Worm (Caenorhabditis elegans) whole organism, late embryonic: Measurements from ENCODE around the gene sqst-1.
A peak's percentile ranks its signal among the peaks of the same experiment; 100 is the strongest.

Experiments used
- C38D4.7 ChIP-seq: fragments of 200-800 bp; sonication (Bioruptor generic); optimal IDR thresholded peaks from 2 replicates; lab custom pipeline; 2018; ENCODE audit warnings: mild to moderate bottlenecking, missing genetic modification characterization, moderate library complexity, missing compliant biosample characterization
- F13H6.1 ChIP-seq: sonication (generic microtip); optimal IDR thresholded peaks from 2 replicates; lab custom pipeline; 2016; ENCODE audit warnings: missing genetic modification characterization, missing compliant biosample characterization
- K09A11.1 ChIP-seq: sonication (generic microtip); optimal IDR thresholded peaks from 2 replicates; lab custom pipeline; 2017; ENCODE audit warnings: antibody characterized with exemption, mild to moderate bottlenecking, missing genetic modification characterization, missing compliant biosample characterization; ENCODE audit not compliant: insufficient read depth
- T23F11.4 ChIP-seq: fragments of 200-800 bp; sonication (Bioruptor generic); optimal IDR thresholded peaks from 2 replicates; lab custom pipeline; 2018; ENCODE audit warnings: mild to moderate bottlenecking, missing genetic modification characterization, missing compliant biosample characterization
- Y22D7AL.16 ChIP-seq: sonication (generic microtip); optimal IDR thresholded peaks from 2 replicates; lab custom pipeline; 2016; ENCODE audit warnings: missing genetic modification characterization, missing compliant biosample characterization
- ahr-1 ChIP-seq: sonication (generic microtip); optimal IDR thresholded peaks from 2 replicates; lab custom pipeline; 2016; ENCODE audit warnings: missing genetic modification characterization, missing compliant biosample characterization
- ceh-18 ChIP-seq: sonication (generic microtip); optimal IDR thresholded peaks from 2 replicates; lab custom pipeline; 2016; ENCODE audit warnings: missing genetic modification characterization, missing compliant biosample characterization
- ceh-19 ChIP-seq: fragments of 200-800 bp; sonication (Bioruptor generic); optimal IDR thresholded peaks from 2 replicates; lab custom pipeline; 2018; ENCODE audit warnings: mild to moderate bottlenecking, missing genetic modification characterization, missing compliant biosample characterization
- ceh-2 ChIP-seq: sonication (generic microtip); optimal IDR thresholded peaks from 2 replicates; lab custom pipeline; 2016; ENCODE audit warnings: missing genotype, missing genetic modification characterization, missing compliant biosample characterization
- ceh-24 ChIP-seq: sonication (generic microtip); optimal IDR thresholded peaks from 2 replicates; lab custom pipeline; 2016; ENCODE audit warnings: mild to moderate bottlenecking, missing genetic modification characterization, missing compliant biosample characterization
- ceh-30 ChIP-seq: fragments of 150-350 bp; optimal IDR thresholded peaks from 2 replicates; lab custom pipeline; 2014; ENCODE audit warnings: missing biosample characterization, missing genetic modification characterization
- ceh-31 ChIP-seq: sonication (generic microtip); optimal IDR thresholded peaks from 2 replicates; lab custom pipeline; 2016; ENCODE audit warnings: missing genetic modification characterization, missing compliant biosample characterization
- ceh-34 ChIP-seq: sonication (generic microtip); optimal IDR thresholded peaks from 2 replicates; lab custom pipeline; 2016; ENCODE audit warnings: mild to moderate bottlenecking, missing genetic modification characterization, missing compliant biosample characterization
- ceh-48 ChIP-seq: sonication (generic microtip); optimal IDR thresholded peaks from 2 replicates; lab custom pipeline; 2016; ENCODE audit warnings: missing genetic modification characterization, inconsistent platforms, missing compliant biosample characterization
- ceh-6 ChIP-seq: fragments of 200-800 bp; sonication (Bioruptor generic); optimal IDR thresholded peaks from 2 replicates; lab custom pipeline; 2018; ENCODE audit warnings: mild to moderate bottlenecking, missing genetic modification characterization, missing compliant biosample characterization
- ceh-9 ChIP-seq: sonication (generic microtip); optimal IDR thresholded peaks from 2 replicates; lab custom pipeline; 2016; ENCODE audit warnings: mild to moderate bottlenecking, missing genetic modification characterization, inconsistent platforms, missing compliant biosample characterization
- dmd-4 ChIP-seq: sonication (generic microtip); optimal IDR thresholded peaks from 2 replicates; lab custom pipeline; 2016; ENCODE audit warnings: borderline replicate concordance, missing genetic modification characterization, missing compliant biosample characterization
- dve-1 ChIP-seq: sonication (generic microtip); optimal IDR thresholded peaks from 2 replicates; lab custom pipeline; 2017; ENCODE audit warnings: antibody characterized with exemption, mild to moderate bottlenecking, missing genetic modification characterization, missing compliant biosample characterization
- elt-2 ChIP-seq: sonication (generic microtip); optimal IDR thresholded peaks from 2 replicates; lab custom pipeline; 2016; ENCODE audit warnings: missing genetic modification reagents, missing genetic modification characterization, missing compliant biosample characterization
- elt-4 ChIP-seq: sonication (generic microtip); optimal IDR thresholded peaks from 2 replicates; lab custom pipeline; 2016; ENCODE audit warnings: missing genetic modification characterization, missing compliant biosample characterization
- eyg-1 ChIP-seq: sonication (generic microtip); optimal IDR thresholded peaks from 2 replicates; lab custom pipeline; 2016; ENCODE audit warnings: missing genotype, missing genetic modification characterization, missing compliant biosample characterization
- fkh-10 ChIP-seq: fragments of 150-350 bp; optimal IDR thresholded peaks from 2 replicates; lab custom pipeline; 2014; ENCODE audit warnings: missing biosample characterization, missing genetic modification reagents, missing genetic modification characterization
- fkh-6 ChIP-seq: sonication (generic microtip); optimal IDR thresholded peaks from 2 replicates; lab custom pipeline; 2016; ENCODE audit warnings: missing genetic modification characterization, missing compliant biosample characterization
- hlh-30 ChIP-seq: sonication (generic microtip); optimal IDR thresholded peaks from 2 replicates; lab custom pipeline; 2017; ENCODE audit warnings: antibody characterized with exemption, missing genetic modification characterization, missing compliant biosample characterization; ENCODE audit not compliant: insufficient read depth
- hlh-6 ChIP-seq: sonication (generic microtip); optimal IDR thresholded peaks from 2 replicates; lab custom pipeline; 2016; ENCODE audit warnings: missing genotype, missing genetic modification characterization, missing compliant biosample characterization
- lim-6 ChIP-seq: sonication (generic microtip); optimal IDR thresholded peaks from 2 replicates; lab custom pipeline; 2016; ENCODE audit warnings: missing genetic modification characterization, missing compliant biosample characterization
- lin-11 ChIP-seq: fragments of 200-800 bp; sonication (Bioruptor generic); optimal IDR thresholded peaks from 2 replicates; lab custom pipeline; 2018; ENCODE audit warnings: mild to moderate bottlenecking, missing genetic modification characterization, missing compliant biosample characterization
- madf-2 ChIP-seq: sonication (generic microtip); optimal IDR thresholded peaks from 2 replicates; lab custom pipeline; 2017; ENCODE audit warnings: missing genetic modification characterization, missing compliant biosample characterization
- mec-3 ChIP-seq: sonication (generic microtip); optimal IDR thresholded peaks from 2 replicates; lab custom pipeline; 2016; ENCODE audit warnings: borderline replicate concordance, missing genetic modification characterization, missing compliant biosample characterization
- nfya-1 ChIP-seq: sonication (generic microtip); optimal IDR thresholded peaks from 2 replicates; lab custom pipeline; 2017; ENCODE audit warnings: missing genetic modification characterization, mild to moderate bottlenecking, missing compliant biosample characterization, antibody characterized with exemption, moderate library complexity
- npax-4 ChIP-seq: sonication (generic microtip); optimal IDR thresholded peaks from 2 replicates; lab custom pipeline; 2016; ENCODE audit warnings: missing genetic modification characterization, missing compliant biosample characterization
- odd-2 ChIP-seq: sonication (generic microtip); optimal IDR thresholded peaks from 2 replicates; lab custom pipeline; 2017; ENCODE audit warnings: antibody characterized with exemption, mild to moderate bottlenecking, missing genetic modification characterization, missing compliant biosample characterization
- pha-2 ChIP-seq: sonication (generic microtip); optimal IDR thresholded peaks from 2 replicates; lab custom pipeline; 2017; ENCODE audit warnings: mild to moderate bottlenecking, missing genetic modification characterization, missing compliant biosample characterization
- pha-4 ChIP-seq: fragments of 150-350 bp; optimal IDR thresholded peaks from 2 replicates; lab custom pipeline; 2018; ENCODE audit warnings: missing biosample characterization, missing genetic modification reagents, missing genetic modification characterization
- pqm-1 ChIP-seq: sonication (generic microtip); optimal IDR thresholded peaks from 2 replicates; lab custom pipeline; 2016; ENCODE audit warnings: missing genetic modification characterization, missing compliant biosample characterization
- pros-1 ChIP-seq: fragments of 150-350 bp; optimal IDR thresholded peaks from 2 replicates; lab custom pipeline; 2014; ENCODE audit warnings: missing biosample characterization, missing genetic modification reagents, missing genetic modification characterization
- rnt-1 ChIP-seq: sonication (generic microtip); optimal IDR thresholded peaks from 2 replicates; lab custom pipeline; 2016; ENCODE audit warnings: missing genetic modification characterization, missing compliant biosample characterization
- sdc-2 ChIP-seq: sonication (generic microtip); optimal IDR thresholded peaks from 2 replicates; lab custom pipeline; 2016; ENCODE audit warnings: missing genotype, missing genetic modification characterization, missing compliant biosample characterization
- sox-2 ChIP-seq: fragments of 200-800 bp; sonication (Bioruptor generic); IDR thresholded peaks from 2 replicates; pipeline ENCODE4 v1.3.6; 2022; ENCODE audit warnings: missing genetic modification reagents, missing genetic modification characterization, missing compliant biosample characterization
- ttx-3 ChIP-seq: sonication (generic microtip); optimal IDR thresholded peaks from 2 replicates; lab custom pipeline; 2016; ENCODE audit warnings: missing genetic modification reagents, missing genetic modification characterization, missing compliant biosample characterization
- unc-3 ChIP-seq, 2 experiments: fragments of 200-800 bp in 1 of 2; sonication (Bioruptor generic) in 1 of 2; sonication (generic microtip) in 1 of 2; conservative IDR thresholded peaks in 1 of 2; optimal IDR thresholded peaks in 1 of 2; 2 replicates each; pipeline versions ENCODE4 v1.3.6 to Lab custom; 2016 to 2022; ENCODE audit warnings: missing compliant biosample characterization in 2 of 2, missing genetic modification characterization in 2 of 2, missing genetic modification reagents in 1 of 2
- unc-42 ChIP-seq: sonication (generic microtip); optimal IDR thresholded peaks from 2 replicates; lab custom pipeline; 2016; ENCODE audit warnings: missing genotype, missing genetic modification characterization, missing compliant biosample characterization
- zip-5 ChIP-seq: sonication (generic microtip); optimal IDR thresholded peaks from 2 replicates; lab custom pipeline; 2016; ENCODE audit warnings: missing genetic modification characterization, missing compliant biosample characterization
- ztf-16 ChIP-seq: sonication (generic microtip); optimal IDR thresholded peaks from 2 replicates; lab custom pipeline; 2017; ENCODE audit warnings: missing genetic modification characterization, missing compliant biosample characterization

sqst-1 gene

DNA sequence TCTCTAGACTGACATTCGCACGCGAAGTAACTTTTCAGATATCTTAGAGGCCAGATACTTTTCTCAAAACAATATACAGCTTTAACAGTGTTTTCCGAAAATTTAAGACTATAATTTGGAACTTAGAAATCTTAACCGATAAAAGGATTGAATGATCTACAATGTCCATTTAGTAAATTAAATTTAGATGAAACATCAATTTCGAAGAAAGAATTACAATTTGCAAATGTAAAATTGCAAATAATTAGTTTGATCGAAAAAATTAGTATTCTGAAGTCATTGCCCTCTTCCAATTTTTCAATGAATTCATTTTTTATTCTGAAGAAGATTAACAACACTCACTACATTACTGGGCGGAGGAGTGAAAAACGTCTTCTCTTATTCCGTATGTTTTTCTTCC, 34.5 kb downstream of the sqst-1 start, which contains the start of gene bath-37:
TSS of gene bath-37 (plus strand) at position 301 of the 400 bp plus-strand sequence.
- TF ChIP-seq ahr-1 (tag; lab: Kevin White, UChicago) (no peak), unc-42 (no peak), hlh-6 (tag; lab: Kevin White, UChicago) (no peak), T23F11.4 (no peak), odd-2 (tag; lab: Kevin White, UChicago) (no peak), ceh-24 (tag; lab: Kevin White, UChicago) (no peak), ceh-6 (GFP tag; lab: Kevin White, UChicago) (no peak), npax-4 (no peak), sdc-2 (tag; lab: Kevin White, UChicago) (no peak), lim-6 (no peak), mec-3 (no peak), C38D4.7 (GFP tag; lab: Kevin White, UChicago) (no peak), unc-3 (GFP tag; conservative IDR thresholded peaks at IDR 0.05; lab: Robert Waterston, UW) (no peak), unc-3 (tag; optimal IDR thresholded peaks at IDR 0.05; lab: Kevin White, UChicago) (no peak), pqm-1 (tag; lab: Kevin White, UChicago) (no peak)

DNA sequence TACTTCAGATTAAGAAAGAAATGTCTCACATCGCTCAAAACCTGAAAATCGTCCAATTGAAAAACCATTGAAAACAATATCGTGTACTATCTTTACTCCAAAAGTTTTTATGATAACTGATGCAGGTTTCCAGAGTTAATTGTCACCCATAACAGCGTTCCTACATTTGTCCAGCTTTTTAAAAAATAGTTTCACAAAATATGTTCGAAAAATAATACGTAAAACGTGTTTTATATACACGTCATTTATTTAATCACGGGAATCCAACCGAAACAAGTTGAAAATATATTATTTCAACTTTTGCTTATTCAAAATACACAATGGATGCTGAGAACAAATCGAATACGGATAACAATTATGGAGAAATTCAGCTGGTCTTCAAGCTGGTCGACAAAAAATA, 41.4 kb downstream of the sqst-1 start, which contains the start of gene K08E4.7:
TSS of gene K08E4.7 (plus strand) at position 301 of the 400 bp plus-strand sequence.
- TF ChIP-seq ztf-16 (tag; lab: Kevin White, UChicago) (no peak), zip-5 (no peak), fkh-6 (no peak), mec-3 (no peak), ceh-2 (no peak), ttx-3 (no peak), T23F11.4 (no peak), ceh-34 (tag; lab: Kevin White, UChicago) (no peak), elt-4 (no peak), lin-11 (tag; lab: Kevin White, UChicago) (no peak), unc-3 (GFP tag; conservative IDR thresholded peaks at IDR 0.05; lab: Robert Waterston, UW) (no peak), unc-3 (tag; optimal IDR thresholded peaks at IDR 0.05; lab: Kevin White, UChicago) (no peak), dve-1 (no peak), lim-6 (no peak)

DNA sequence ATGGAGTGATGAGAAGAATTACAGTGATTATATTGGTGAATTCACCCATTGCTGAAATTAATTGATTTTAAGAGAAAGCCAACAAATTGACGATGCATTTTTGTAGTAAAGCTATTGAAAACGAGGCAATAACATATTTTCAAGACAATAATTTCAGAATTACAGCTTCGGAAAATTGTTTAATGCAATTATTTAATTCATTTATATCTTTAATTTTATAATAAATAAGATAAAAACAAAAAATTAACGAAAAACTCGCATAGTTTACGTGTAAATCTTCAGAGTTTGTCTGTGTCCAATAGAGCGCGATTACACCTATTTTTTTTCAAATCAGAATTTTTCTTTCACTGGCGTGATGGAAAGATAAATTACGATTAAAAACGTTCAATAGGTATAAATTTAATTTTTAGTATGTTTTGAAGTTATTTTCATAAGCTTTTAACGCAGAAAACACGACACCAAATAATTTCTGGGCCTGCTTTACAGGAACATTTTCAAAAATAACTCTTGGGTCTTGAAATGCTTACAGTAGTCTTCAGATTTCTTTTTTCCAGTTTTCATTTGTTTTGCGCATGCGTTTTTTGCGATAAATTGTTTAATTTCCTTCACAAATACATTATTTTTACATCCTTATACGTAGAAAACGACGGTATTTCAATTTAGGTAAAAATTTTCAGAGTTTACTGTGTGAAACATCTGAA, 44.2 kb downstream of the sqst-1 start, which contains the start of gene tmed-1:
TSS of gene tmed-1 (minus strand) at position 51 of the 701 bp plus-strand sequence.
- TF ChIP-seq sox-2 (GFP tag; lab: Robert Waterston, UW) (no peak), ceh-19 (GFP tag; lab: Kevin White, UChicago) (no peak), K09A11.1 (no peak), elt-2 (no peak), dmd-4 (no peak), ceh-9 (tag; lab: Kevin White, UChicago) (no peak), fkh-10 (no peak), ceh-18 (tag; lab: Kevin White, UChicago) (no peak), rnt-1 (tag; lab: Kevin White, UChicago) (no peak), pha-4 (tag; lab: Kevin White, UChicago) (no peak), eyg-1 (tag; lab: Kevin White, UChicago) (no peak)

ce11 chrIV:12078907-12079523, 44.9 kb downstream of the sqst-1 start, which contains the start of gene lex-1:
Gene lex-1, plus strand, starts transcription at chrIV:12079473.
- TF ChIP-seq ceh-48 (tag; lab: Kevin White, UChicago) (no peak), K09A11.1 (no peak), elt-2 (no peak), pros-1 (no peak), eyg-1 (tag; lab: Kevin White, UChicago) (no peak), F13H6.1 (tag; lab: Kevin White, UChicago) (no peak), madf-2 (no peak), pha-4 (tag; lab: Kevin White, UChicago) (no peak), hlh-30 (tag; lab: Kevin White, UChicago) (peak; percentile 75), mec-3 (no peak), unc-42 (peak; percentile 27), fkh-10 (no peak), Y22D7AL.16 (tag; lab: Kevin White, UChicago) (no peak), ceh-30 (tag; lab: Kevin White, UChicago) (no peak), rnt-1 (tag; lab: Kevin White, UChicago) (no peak), ceh-31 (peak; percentile 26), pha-2 (tag; lab: Kevin White, UChicago) (no peak), nfya-1 (tag; lab: Kevin White, UChicago) (peak; percentile 38)
